Fruit fly (Drosophila melanogaster) whole organism, embryonic: ENCODE measurements around the gene CG42673.

Source experiments
- ATbp ChIP-seq: fragments of 200-800 bp; sonication (Bioruptor generic); optimal IDR thresholded peaks from 2 replicates; lab custom pipeline; 2017; ENCODE audit warnings: missing biosample characterization, mild to moderate bottlenecking, missing genetic modification characterization, missing genetic modification reagents
- Adf1 ChIP-seq: fragments of 200-800 bp; sonication (Bioruptor generic); IDR thresholded peaks from 2 replicates; pipeline ENCODE4 v1.3.6; 2022; ENCODE audit warnings: missing biosample characterization, missing genetic modification characterization
- CG1024 ChIP-seq: fragments of 200-800 bp; sonication (Bioruptor generic); IDR thresholded peaks from 2 replicates; pipeline ENCODE4 v1.3.6; 2022; ENCODE audit warnings: missing biosample characterization, missing genetic modification characterization
- CG11085 ChIP-seq: fragments of 200-800 bp; sonication (Bioruptor generic); IDR thresholded peaks from 2 replicates; pipeline ENCODE4 v1.3.6; 2022; ENCODE audit warnings: missing biosample characterization, missing genetic modification characterization
- CG12942 ChIP-seq: fragments of 200-800 bp; sonication (Bioruptor generic); optimal IDR thresholded peaks from 3 replicates; lab custom pipeline; 2016; ENCODE audit warnings: missing biosample characterization, missing genetic modification characterization
- CG13123 ChIP-seq: fragments of 200-800 bp; sonication (Bioruptor generic); optimal IDR thresholded peaks from 2 replicates; lab custom pipeline; 2016; ENCODE audit warnings: missing biosample characterization, missing genetic modification characterization
- CG13287 ChIP-seq: fragments of 200-800 bp; sonication (Bioruptor generic); IDR thresholded peaks from 2 replicates; pipeline ENCODE4 v1.3.6; 2022; ENCODE audit warnings: missing biosample characterization, missing genetic modification characterization; ENCODE audit not compliant: partially characterized antibody
- CG13296 ChIP-seq: fragments of 200-800 bp; sonication (Bioruptor generic); optimal IDR thresholded peaks from 3 replicates; lab custom pipeline; 2018; ENCODE audit warnings: missing biosample characterization, mild to moderate bottlenecking, missing genetic modification characterization
- CG14667 ChIP-seq: fragments of 200-800 bp; sonication (Bioruptor generic); IDR thresholded peaks from 2 replicates; pipeline ENCODE4 v1.3.6; 2022; ENCODE audit warnings: missing biosample characterization, missing genetic modification characterization
- CG17568 ChIP-seq: fragments of 200-800 bp; sonication (Bioruptor generic); optimal IDR thresholded peaks from 2 replicates; lab custom pipeline; 2018; ENCODE audit warnings: missing biosample characterization, mild to moderate bottlenecking, missing genetic modification characterization, moderate library complexity
- CG17912 ChIP-seq: fragments of 200-800 bp; sonication (Bioruptor generic); optimal IDR thresholded peaks from 2 replicates; lab custom pipeline; 2018; ENCODE audit warnings: missing biosample characterization, mild to moderate bottlenecking, missing genetic modification characterization
- CG18011 ChIP-seq: fragments of 200-800 bp; sonication (Bioruptor generic); optimal IDR thresholded peaks from 2 replicates; lab custom pipeline; 2017; ENCODE audit warnings: missing biosample characterization, missing genetic modification characterization, mild to moderate bottlenecking, moderate library complexity, missing genotype
- CG31441 ChIP-seq: fragments of 200-800 bp; sonication (Bioruptor generic); IDR thresholded peaks from 2 replicates; pipeline ENCODE4 v1.3.6; 2022; ENCODE audit warnings: missing biosample characterization, missing genetic modification characterization
- CG32532 ChIP-seq: fragments of 200-800 bp; sonication (Bioruptor generic); IDR thresholded peaks from 2 replicates; pipeline ENCODE4 v1.3.6; 2022; ENCODE audit warnings: missing biosample characterization, missing genetic modification characterization
- CG4282 ChIP-seq: fragments of 200-800 bp; sonication (Bioruptor generic); optimal IDR thresholded peaks from 2 replicates; lab custom pipeline; 2016; ENCODE audit warnings: missing biosample characterization, missing genetic modification characterization
- CG4730 ChIP-seq: fragments of 200-800 bp; sonication (Bioruptor generic); IDR thresholded peaks from 2 replicates; pipeline ENCODE4 v1.3.6; 2022; ENCODE audit warnings: missing biosample characterization, missing genetic modification characterization
- CG5953 ChIP-seq: fragments of 200-800 bp; sonication (Bioruptor generic); IDR thresholded peaks from 2 replicates; pipeline ENCODE4 v1.3.6; 2022; ENCODE audit warnings: missing biosample characterization, missing genetic modification characterization
- CG7271 ChIP-seq: fragments of 200-800 bp; sonication (Bioruptor generic); optimal IDR thresholded peaks from 2 replicates; lab custom pipeline; 2018; ENCODE audit warnings: missing biosample characterization, mild to moderate bottlenecking, missing genetic modification characterization, moderate library complexity
- CG7556 ChIP-seq: fragments of 200-800 bp; sonication (Bioruptor generic); optimal IDR thresholded peaks from 2 replicates; lab custom pipeline; 2017; ENCODE audit warnings: missing biosample characterization, mild to moderate bottlenecking, missing genetic modification characterization
- CG9437 ChIP-seq: fragments of 200-800 bp; sonication (Bioruptor generic); optimal IDR thresholded peaks from 2 replicates; lab custom pipeline; 2018; ENCODE audit warnings: missing biosample characterization, mild to moderate bottlenecking, missing genetic modification characterization
- CG9727 ChIP-seq: fragments of 200-800 bp; sonication (Bioruptor generic); optimal IDR thresholded peaks from 3 replicates; lab custom pipeline; 2017; ENCODE audit warnings: missing biosample characterization, mild to moderate bottlenecking, missing genetic modification characterization
- CG9797 ChIP-seq: fragments of 200-800 bp; sonication (Bioruptor generic); optimal IDR thresholded peaks from 3 replicates; lab custom pipeline; 2018; ENCODE audit warnings: missing biosample characterization, mild to moderate bottlenecking, missing genetic modification characterization
- D19B ChIP-seq: fragments of 200-800 bp; sonication (Bioruptor generic); optimal IDR thresholded peaks from 2 replicates; lab custom pipeline; 2017; ENCODE audit warnings: missing biosample characterization, mild to moderate bottlenecking, missing genetic modification characterization
- Dad ChIP-seq: fragments of 200-800 bp; sonication (Bioruptor generic); optimal IDR thresholded peaks from 3 replicates; lab custom pipeline; 2016; ENCODE audit warnings: missing biosample characterization, missing genetic modification characterization
- Fer3 ChIP-seq: fragments of 200-800 bp; sonication (Bioruptor generic); optimal IDR thresholded peaks from 2 replicates; lab custom pipeline; 2018; ENCODE audit warnings: missing biosample characterization, mild to moderate bottlenecking, missing genetic modification characterization, moderate library complexity
- Gug ChIP-seq: fragments of 200-800 bp; sonication (Bioruptor generic); IDR thresholded peaks from 4 replicates; pipeline ENCODE4 v1.3.6; 2022; ENCODE audit warnings: missing biosample characterization, missing genetic modification characterization
- HLH4C ChIP-seq: fragments of 200-800 bp; sonication (Bioruptor generic); IDR thresholded peaks from 3 replicates; pipeline ENCODE4 v1.3.6; 2022; ENCODE audit warnings: missing biosample characterization, missing genetic modification characterization; ENCODE audit not compliant: partially characterized antibody
- HmgD ChIP-seq: fragments of 200-800 bp; sonication (Bioruptor generic); optimal IDR thresholded peaks from 3 replicates; lab custom pipeline; 2016; ENCODE audit warnings: missing biosample characterization, missing genetic modification characterization
- Hr3 ChIP-seq: fragments of 200-800 bp; sonication (Bioruptor generic); optimal IDR thresholded peaks from 3 replicates; lab custom pipeline; 2016; ENCODE audit warnings: missing biosample characterization, missing genetic modification characterization
- NK7.1 ChIP-seq: fragments of 200-800 bp; sonication (Bioruptor generic); optimal IDR thresholded peaks from 3 replicates; lab custom pipeline; 2016; ENCODE audit warnings: missing biosample characterization, missing genetic modification characterization
- Nf-YA ChIP-seq: fragments of 200-800 bp; sonication (Bioruptor generic); IDR thresholded peaks from 2 replicates; pipeline ENCODE4 v1.3.6; 2022; ENCODE audit warnings: missing biosample characterization, missing genetic modification characterization
- Nf-YB ChIP-seq: fragments of 200-800 bp; sonication (Bioruptor generic); optimal IDR thresholded peaks from 3 replicates; lab custom pipeline; 2019; ENCODE audit warnings: missing biosample characterization, mild to moderate bottlenecking, missing genetic modification characterization, moderate library complexity
- Nf-YC ChIP-seq: fragments of 200-800 bp; optimal IDR thresholded peaks from 3 replicates; lab custom pipeline; 2019; ENCODE audit warnings: missing biosample characterization, mild to moderate bottlenecking, missing genetic modification characterization, moderate library complexity
- NfI ChIP-seq: fragments of 200-800 bp; sonication (Bioruptor generic); optimal IDR thresholded peaks from 3 replicates; lab custom pipeline; 2018; ENCODE audit warnings: missing biosample characterization, mild to moderate bottlenecking, missing genetic modification characterization, moderate library complexity
- Ptx1 ChIP-seq: fragments of 200-800 bp; sonication (Bioruptor generic); IDR thresholded peaks from 2 replicates; pipeline ENCODE4 v1.3.6; 2022; ENCODE audit warnings: missing biosample characterization, missing genetic modification characterization
- Sry-δ ChIP-seq: fragments of 200-800 bp; sonication (Bioruptor generic); optimal IDR thresholded peaks from 2 replicates; lab custom pipeline; 2016; ENCODE audit warnings: missing biosample characterization, missing genetic modification characterization
- Ssrp ChIP-seq: fragments of 200-800 bp; sonication (Bioruptor generic); optimal IDR thresholded peaks from 2 replicates; lab custom pipeline; 2018; ENCODE audit warnings: missing biosample characterization, mild to moderate bottlenecking, missing genetic modification characterization, moderate library complexity
- ac ChIP-seq: fragments of 200-800 bp; sonication (Bioruptor generic); optimal IDR thresholded peaks from 3 replicates; lab custom pipeline; 2017; ENCODE audit warnings: missing biosample characterization, mild to moderate bottlenecking, missing genetic modification characterization
- bab2 ChIP-seq: fragments of 200-800 bp; sonication (Bioruptor generic); optimal IDR thresholded peaks from 2 replicates; lab custom pipeline; 2016; ENCODE audit warnings: missing biosample characterization, missing genetic modification characterization
- corto ChIP-seq: fragments of 200-800 bp; sonication (Bioruptor generic); optimal IDR thresholded peaks from 2 replicates; lab custom pipeline; 2016; ENCODE audit warnings: missing biosample characterization, mild to moderate bottlenecking, missing genetic modification characterization, moderate library complexity
- fd3F ChIP-seq: fragments of 200-800 bp; sonication (Bioruptor generic); optimal IDR thresholded peaks from 2 replicates; lab custom pipeline; 2018; ENCODE audit warnings: missing biosample characterization, mild to moderate bottlenecking, missing genetic modification characterization, moderate library complexity
- her ChIP-seq: fragments of 200-800 bp; sonication (Bioruptor generic); optimal IDR thresholded peaks from 2 replicates; lab custom pipeline; 2016; ENCODE audit warnings: missing biosample characterization, missing genetic modification characterization
- nerfin-2 ChIP-seq: fragments of 200-800 bp; sonication (Bioruptor generic); IDR thresholded peaks from 2 replicates; pipeline ENCODE4 v1.3.6; 2022; ENCODE audit warnings: missing biosample characterization, missing genetic modification characterization; ENCODE audit not compliant: partially characterized antibody
- odd ChIP-seq: fragments of 200-800 bp; sonication (Bioruptor generic); optimal IDR thresholded peaks from 2 replicates; lab custom pipeline; 2017; ENCODE audit warnings: missing biosample characterization, mild to moderate bottlenecking, missing genetic modification characterization
- pum ChIP-seq: fragments of 200-800 bp; sonication (Bioruptor generic); optimal IDR thresholded peaks from 2 replicates; lab custom pipeline; 2016; ENCODE audit warnings: missing biosample characterization, missing genetic modification characterization
- sc ChIP-seq, 3 experiments: fragments of >200 bp in 2 of 3; fragments of 200-800 bp in 1 of 3; sonication (Bioruptor generic) in 1 of 3; optimal IDR thresholded peaks; 2 replicates in 2 of 3; 3 replicates in 1 of 3; lab custom pipeline; 2017; ENCODE audit warnings: mild to moderate bottlenecking in 1 of 3, missing biosample characterization in 1 of 3, missing genetic modification characterization in 1 of 3, missing genetic modification reagents in 1 of 3
- ssp ChIP-seq: fragments of 200-800 bp; sonication (Bioruptor generic); IDR thresholded peaks from 2 replicates; pipeline ENCODE4 v1.3.6; 2022; ENCODE audit warnings: missing biosample characterization, missing genetic modification characterization
- twi ChIP-seq: fragments of 200-800 bp; optimal IDR thresholded peaks from 2 replicates; lab custom pipeline; 2019; ENCODE audit warnings: missing biosample characterization, mild to moderate bottlenecking, missing genetic modification characterization, moderate library complexity
- vfl ChIP-seq: fragments of 200-800 bp; sonication (Bioruptor generic); optimal IDR thresholded peaks from 2 replicates; lab custom pipeline; 2016; ENCODE audit warnings: missing biosample characterization, missing genetic modification characterization
- zf30C ChIP-seq: fragments of 200-800 bp; sonication (Bioruptor generic); optimal IDR thresholded peaks from 3 replicates; lab custom pipeline; 2018; ENCODE audit warnings: missing biosample characterization, mild to moderate bottlenecking, missing genetic modification characterization

The CG42673 gene

dm6 chr3L:9613960-9614588 lies 67.1 kb downstream of the CG42673 start (continued):
- TF ChIP-seq Sry-δ = no peak
- TF ChIP-seq Dad (GFP tag; lab: Kevin White, UChicago) = peak; percentile 30
- TF ChIP-seq CG11085 = peak; percentile 70; the same call in 1 of the 2 replicates
- TF ChIP-seq Nf-YC = no peak
- TF ChIP-seq zf30C (GFP tag; lab: Kevin White, UChicago) = no peak
- peak; percentile 59; the same call in 1 of the 2 replicates for TF ChIP-seq Ptx1 (GFP tag; lab: Robert Waterston, UW)
- TF ChIP-seq Nf-YA = no peak
- TF ChIP-seq her (GFP tag; lab: Kevin White, UChicago) = no peak
- no peak for TF ChIP-seq CG9727
- TF ChIP-seq CG13287 (GFP tag; lab: Robert Waterston, UW) = no peak
- no peak for TF ChIP-seq CG9437 (GFP tag; lab: Kevin White, UChicago)
- TF ChIP-seq corto = no peak
- no peak for TF ChIP-seq CG12942 (GFP tag; lab: Kevin White, UChicago)
- TF ChIP-seq ssp (GFP tag; lab: Robert Waterston, UW) = peak; percentile 61
- no peak for TF ChIP-seq HLH4C (GFP tag; lab: Robert Waterston, UW)
- TF ChIP-seq CG7556 = no peak
- TF ChIP-seq CG18011 = no peak
- TF ChIP-seq CG13296 = no peak
- TF ChIP-seq CG17912 (GFP tag; lab: Kevin White, UChicago) = no peak
- no peak for TF ChIP-seq HmgD
- no peak for TF ChIP-seq CG17568 (GFP tag; lab: Kevin White, UChicago)
- no peak for TF ChIP-seq CG7271
- TF ChIP-seq Adf1 (GFP tag; lab: Robert Waterston, UW) = no peak
- no peak for TF ChIP-seq NfI (GFP tag; lab: Kevin White, UChicago)
- TF ChIP-seq CG14667 (GFP tag; lab: Robert Waterston, UW) = no peak
- TF ChIP-seq twi (tag; lab: Kevin White, UChicago) = no peak
- TF ChIP-seq vfl = peak; percentile 57
- TF ChIP-seq CG4730 = no peak
- no peak for TF ChIP-seq CG13123 (GFP tag; lab: Kevin White, UChicago)
- TF ChIP-seq pum (GFP tag; lab: Kevin White, UChicago) = peak; percentile 43
- TF ChIP-seq Hr3 (GFP tag; lab: Kevin White, UChicago) = no peak
- peak; percentile 46 for TF ChIP-seq Fer3 (tag; lab: Kevin White, UChicago)
- no peak for TF ChIP-seq CG1024 (GFP tag; lab: Robert Waterston, UW)
- TF ChIP-seq D19B (GFP tag; lab: Kevin White, UChicago) = no peak
- no peak for TF ChIP-seq nerfin-2 (GFP tag; lab: Robert Waterston, UW)
- TF ChIP-seq Ssrp (tag; lab: Kevin White, UChicago) = no peak
- no peak for TF ChIP-seq odd (GFP tag; lab: Kevin White, UChicago)
- TF ChIP-seq fd3F (GFP tag; lab: Kevin White, UChicago) = no peak
- TF ChIP-seq NK7.1 (GFP tag; lab: Kevin White, UChicago) = no peak
- no peak for TF ChIP-seq sc (optimal IDR thresholded peaks at IDR 0.05; lab: Kevin White, UChicago)
- no peak for TF ChIP-seq sc (GFP tag; optimal IDR thresholded peaks at IDR 0.05; lab: Kevin White, UChicago)
- TF ChIP-seq CG4282 (GFP tag; lab: Kevin White, UChicago) = no peak
- no peak for TF ChIP-seq ATbp (GFP tag; lab: Kevin White, UChicago)
- TF ChIP-seq ac (GFP tag; lab: Kevin White, UChicago) = no peak
- TF ChIP-seq CG32532 (GFP tag; lab: Robert Waterston, UW) = peak; percentile 69
- TF ChIP-seq CG31441 (GFP tag; lab: Robert Waterston, UW) = 0 out of 2 replicates have a peak, but pooled peaks have one; percentile 35
- no peak for TF ChIP-seq CG5953
- TF ChIP-seq bab2 (GFP tag; lab: Kevin White, UChicago) = no peak
- TF ChIP-seq Nf-YB = no peak
- peak; percentile 10 for TF ChIP-seq CG9797
- peak; percentile 71 for TF ChIP-seq Gug (GFP tag; lab: Robert Waterston, UW)
